Worm (Caenorhabditis elegans): Measurements from ENCODE around the gene T17H7.7.
A peak's percentile ranks its signal among the peaks of the same experiment; 100 is the strongest.

T17H7.7 gene

ce11 chrIII:793595-793994 is 35.7 kb upstream of the T17H7.7 start, which contains the start of gene snt-2 (continued):
- TF ChIP-seq nhr-43 (tag; optimal IDR thresholded peaks at IDR 0.05; ENCODE audit: poor library complexity, severe bottlenecking), result no peak
- TF ChIP-seq nfya-1 (tag; optimal IDR thresholded peaks at IDR 0.05; ENCODE audit: insufficient read depth), result peak; percentile 96

ce11 chrIII:790591-790990 is 32.7 kb upstream of the T17H7.7 start:
- TF ChIP-seq R02D3.7 (tag; optimal IDR thresholded peaks at IDR 0.05), result no peak
- TF ChIP-seq nhr-76 (tag; optimal IDR thresholded peaks at IDR 0.05), result no peak
- no peak for TF ChIP-seq elt-2 (tag; optimal IDR thresholded peaks at IDR 0.05)
- TF ChIP-seq unc-62 (GFP tag; optimal IDR thresholded peaks at IDR 0.05), result no peak
- no peak for TF ChIP-seq fos-1 (tag; optimal IDR thresholded peaks at IDR 0.05)
- TF ChIP-seq mdl-1 (tag; optimal IDR thresholded peaks at IDR 0.05), result no peak
- TF ChIP-seq skn-1 (tag; optimal IDR thresholded peaks at IDR 0.05), result no peak
- no peak for TF ChIP-seq unc-39 (tag; optimal IDR thresholded peaks at IDR 0.05)
- no peak for TF ChIP-seq elt-1 (tag; optimal IDR thresholded peaks at IDR 0.05)
- TF ChIP-seq zag-1 (tag; optimal IDR thresholded peaks at IDR 0.05), result no peak
- TF ChIP-seq ztf-11 (tag; optimal IDR thresholded peaks at IDR 0.05), result no peak
- TF ChIP-seq lin-15B (tag; optimal IDR thresholded peaks at IDR 0.05), result no peak

ce11 chrIII:789604-790003 is 31.7 kb upstream of the T17H7.7 start:
- TF ChIP-seq skn-1 (tag; optimal IDR thresholded peaks at IDR 0.05), result no peak
- TF ChIP-seq lin-39 (tag; optimal IDR thresholded peaks at IDR 0.05), result no peak
- no peak for TF ChIP-seq mdl-1 (tag; optimal IDR thresholded peaks at IDR 0.05)
- no peak for TF ChIP-seq eor-1 (tag; optimal IDR thresholded peaks at IDR 0.05)
- no peak for TF ChIP-seq nhr-23 (tag; optimal IDR thresholded peaks at IDR 0.05)
- TF ChIP-seq lin-15B (tag; optimal IDR thresholded peaks at IDR 0.05), result no peak
- TF ChIP-seq ama-1 (optimal IDR thresholded peaks at IDR 0.05), result no peak
- no peak for TF ChIP-seq daf-12 (tag; optimal IDR thresholded peaks at IDR 0.05)
- TF ChIP-seq ztf-4 (tag; optimal IDR thresholded peaks at IDR 0.05), result no peak
- TF ChIP-seq elt-1 (tag; optimal IDR thresholded peaks at IDR 0.05), result no peak
- TF ChIP-seq egl-5 (tag; optimal IDR thresholded peaks at IDR 0.05), result no peak

ce11 chrIII:783254-783753 is 25.4 kb upstream of the T17H7.7 start, which contains the start of the genes dagl-2 and ppm-1.G:
Gene dagl-2 (minus strand): TSS chrIII:783305.
Gene ppm-1.G (plus strand): TSS chrIII:783703.
- TF ChIP-seq ceh-28 (tag; optimal IDR thresholded peaks at IDR 0.05), result peak; percentile 22
- peak; percentile 48 for TF ChIP-seq hmg-11 (tag; optimal IDR thresholded peaks at IDR 0.05)
- no peak for TF ChIP-seq unc-39 (tag; optimal IDR thresholded peaks at IDR 0.05)
- no peak for TF ChIP-seq unc-62 (GFP tag; optimal IDR thresholded peaks at IDR 0.05)
- peak; percentile 25 for TF ChIP-seq elt-2 (tag; optimal IDR thresholded peaks at IDR 0.05)
- TF ChIP-seq egl-5 (tag; optimal IDR thresholded peaks at IDR 0.05), result peak; percentile 83
- peak; percentile 94 for TF ChIP-seq lin-15B (tag; optimal IDR thresholded peaks at IDR 0.05)
- TF ChIP-seq nfya-1 (tag; optimal IDR thresholded peaks at IDR 0.05; ENCODE audit: insufficient read depth), result peak; percentile 83
- TF ChIP-seq aly-2 (tag; optimal IDR thresholded peaks at IDR 0.05), result no peak
- TF ChIP-seq nhr-76 (tag; optimal IDR thresholded peaks at IDR 0.05), result no peak
- no peak for TF ChIP-seq lsy-12 (tag; optimal IDR thresholded peaks at IDR 0.05)
- no peak for TF ChIP-seq fos-1 (tag; optimal IDR thresholded peaks at IDR 0.05)
- TF ChIP-seq mml-1 (tag; optimal IDR thresholded peaks at IDR 0.05), result no peak
- peak; percentile 24 for TF ChIP-seq skn-1 (tag; optimal IDR thresholded peaks at IDR 0.05)
- TF ChIP-seq ceh-16 (tag; optimal IDR thresholded peaks at IDR 0.05), result no peak
- TF ChIP-seq ceh-82 (tag; optimal IDR thresholded peaks at IDR 0.05), result no peak
- no peak for TF ChIP-seq nhr-28 (tag; optimal IDR thresholded peaks at IDR 0.05)
- TF ChIP-seq egl-27 (tag; optimal IDR thresholded peaks at IDR 0.05), result no peak
- TF ChIP-seq ama-1 (optimal IDR thresholded peaks at IDR 0.05), result no peak
- peak; percentile 32 for TF ChIP-seq lin-39 (tag; optimal IDR thresholded peaks at IDR 0.05)
- peak; percentile 44 for TF ChIP-seq nhr-43 (tag; optimal IDR thresholded peaks at IDR 0.05; ENCODE audit: poor library complexity, severe bottlenecking)
- TF ChIP-seq tbx-2 (tag; optimal IDR thresholded peaks at IDR 0.05), result no peak
- no peak for TF ChIP-seq nhr-77 (tag; optimal IDR thresholded peaks at IDR 0.05)
- no peak for TF ChIP-seq nhr-12 (tag; optimal IDR thresholded peaks at IDR 0.05)
- TF ChIP-seq nhr-23 (tag; optimal IDR thresholded peaks at IDR 0.05), result peak; percentile 68
- no peak for TF ChIP-seq daf-12 (tag; optimal IDR thresholded peaks at IDR 0.05)
- no peak for TF ChIP-seq elt-1 (tag; optimal IDR thresholded peaks at IDR 0.05)
- no peak for TF ChIP-seq ZK546.5 (tag; optimal IDR thresholded peaks at IDR 0.05)
- no peak for TF ChIP-seq nhr-67 (tag; optimal IDR thresholded peaks at IDR 0.05)
- no peak for TF ChIP-seq nhr-25 (tag; optimal IDR thresholded peaks at IDR 0.05)
- TF ChIP-seq fkh-2 (tag; optimal IDR thresholded peaks at IDR 0.05), result no peak
- TF ChIP-seq sea-2 (GFP tag; optimal IDR thresholded peaks at IDR 0.05), result no peak
- TF ChIP-seq nhr-11 (tag; optimal IDR thresholded peaks at IDR 0.05), result no peak
- TF ChIP-seq ceh-9 (tag; optimal IDR thresholded peaks at IDR 0.05), result no peak
- TF ChIP-seq eor-1 (tag; optimal IDR thresholded peaks at IDR 0.05), result peak in 1 of 2 experiments; percentile 2
- peak; percentile 14 for TF ChIP-seq jun-1 (tag; optimal IDR thresholded peaks at IDR 0.05)
- no peak for TF ChIP-seq nhr-237 (tag; optimal IDR thresholded peaks at IDR 0.05)
- peak; percentile 70 for TF ChIP-seq snpc-4 (tag; optimal IDR thresholded peaks at IDR 0.05)
- TF ChIP-seq fkh-10 (GFP tag; optimal IDR thresholded peaks at IDR 0.05), result no peak
- TF ChIP-seq R02D3.7 (tag; optimal IDR thresholded peaks at IDR 0.05), result no peak
- TF ChIP-seq mdl-1 (tag; optimal IDR thresholded peaks at IDR 0.05), result no peak
- peak; percentile 32 for TF ChIP-seq pqm-1 (tag; optimal IDR thresholded peaks at IDR 0.05)
